Worm (Caenorhabditis elegans): ENCODE measurements around the gene Y53G8AL.1.
A peak's percentile ranks its signal among the peaks of the same experiment; 100 is the strongest.

The Y53G8AL.1 gene

DNA sequence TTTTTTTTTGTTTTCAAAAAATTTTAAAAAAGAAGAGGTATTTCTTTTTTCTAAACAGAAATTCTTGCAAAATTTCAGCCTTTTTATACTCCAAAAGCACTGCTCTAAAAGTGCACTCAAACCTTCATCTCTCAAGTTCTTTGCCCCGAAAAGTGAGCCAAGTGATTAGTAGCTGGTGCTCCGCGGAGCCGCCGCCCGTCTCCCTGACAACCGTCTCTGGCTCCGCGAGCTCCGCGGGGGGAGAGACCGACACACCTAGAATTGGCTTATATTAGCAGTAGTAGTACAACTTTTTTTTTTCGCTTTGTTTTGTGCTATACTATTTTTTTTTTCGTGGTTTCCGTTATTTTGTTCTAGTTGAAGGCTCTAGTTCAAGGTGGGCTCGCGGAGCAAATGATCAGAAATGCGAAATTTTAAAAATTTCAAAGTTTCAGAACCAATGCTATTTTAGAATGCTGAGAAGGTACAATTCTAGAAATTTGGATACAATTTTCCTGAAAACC, at the start of gene Y53G8AL.1:
Gene Y53G8AL.1, plus strand, starts transcription at position 453 of the 503 bp plus-strand sequence.
- TF ChIP-seq madf-2 (tag; optimal IDR thresholded peaks at IDR 0.05), result no peak
- peak; percentile 40 for TF ChIP-seq ceh-14 (tag; optimal IDR thresholded peaks at IDR 0.05)

DNA sequence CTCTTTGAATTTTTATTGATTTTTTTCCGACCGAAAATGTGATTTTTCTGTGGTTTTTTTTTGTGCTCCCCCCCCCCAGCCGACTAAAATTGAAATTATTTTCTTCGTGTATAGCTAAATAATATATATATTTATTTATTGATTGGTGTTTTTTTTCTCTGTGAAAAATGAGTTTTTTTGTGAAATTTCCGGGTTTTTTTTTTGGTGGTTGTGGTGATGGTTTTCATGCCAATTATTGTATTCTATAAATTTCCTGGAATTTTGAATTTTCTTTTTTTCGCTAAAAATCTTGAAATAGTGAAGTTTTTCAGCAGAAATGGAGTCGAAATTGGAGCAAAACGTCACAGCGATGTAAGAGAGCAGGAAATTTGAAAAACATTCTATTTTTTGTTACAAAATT, 49.5 kb upstream of the Y53G8AL.1 start, which contains the start of gene lmtr-5:
Gene lmtr-5, plus strand, starts transcription at position 301 of the 400 bp plus-strand sequence.
- TF ChIP-seq gmeb-2 (tag; optimal IDR thresholded peaks at IDR 0.05) (no peak), lim-6 (tag; optimal IDR thresholded peaks at IDR 0.05) (no peak), ceh-22 (tag; optimal IDR thresholded peaks at IDR 0.05) (no peak), rnt-1 (tag; optimal IDR thresholded peaks at IDR 0.05) (no peak), unc-42 (tag; optimal IDR thresholded peaks at IDR 0.05) (no peak), sox-4 (tag; optimal IDR thresholded peaks at IDR 0.05) (no peak), dve-1 (tag; optimal IDR thresholded peaks at IDR 0.05) (no peak), ceh-2 (tag; optimal IDR thresholded peaks at IDR 0.05) (no peak)

DNA sequence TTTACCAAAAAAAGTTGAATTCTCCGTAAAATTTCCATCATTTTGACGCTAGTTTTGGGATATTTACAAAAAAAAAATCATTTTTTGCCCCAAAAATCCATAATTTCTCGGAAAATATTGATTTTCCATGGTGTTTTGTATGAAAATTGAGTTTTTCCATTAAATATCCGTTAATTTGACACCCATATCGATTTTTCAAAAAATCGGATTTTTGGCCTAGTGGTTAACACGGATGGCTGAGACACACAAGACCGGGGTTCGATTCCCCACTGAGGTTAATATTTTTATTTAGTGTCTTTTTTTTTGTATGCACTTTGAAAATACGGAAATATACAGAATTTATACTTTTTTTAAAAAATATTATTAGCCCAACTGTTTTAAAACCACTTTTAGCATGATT, 47.7 kb upstream of the Y53G8AL.1 start:
- TF ChIP-seq syd-9 (tag; optimal IDR thresholded peaks at IDR 0.05) (no peak), ceh-19 (GFP tag; optimal IDR thresholded peaks at IDR 0.05) (no peak), pqm-1 (tag; optimal IDR thresholded peaks at IDR 0.05) (no peak), elt-2 (tag; optimal IDR thresholded peaks at IDR 0.05) (no peak), nfya-1 (tag; optimal IDR thresholded peaks at IDR 0.05) (no peak), madf-2 (tag; optimal IDR thresholded peaks at IDR 0.05) (no peak), lin-11 (tag; optimal IDR thresholded peaks at IDR 0.05) (no peak), gmeb-2 (tag; optimal IDR thresholded peaks at IDR 0.05) (no peak), ref-2 (tag; optimal IDR thresholded peaks at IDR 0.05) (no peak), pha-4 (tag; optimal IDR thresholded peaks at IDR 0.05) (no peak), ceh-14 (tag; optimal IDR thresholded peaks at IDR 0.05) (no peak), rnt-1 (tag; optimal IDR thresholded peaks at IDR 0.05) (no peak), ceh-45 (GFP tag; IDR thresholded peaks at IDR 0.05) (no peak), hlh-15 (tag; optimal IDR thresholded peaks at IDR 0.05) (no peak), npax-4 (tag; optimal IDR thresholded peaks at IDR 0.05) (no peak), ets-4 (tag; optimal IDR thresholded peaks at IDR 0.05) (no peak), ceh-18 (tag; optimal IDR thresholded peaks at IDR 0.05) (no peak), ceh-48 (tag; optimal IDR thresholded peaks at IDR 0.05) (no peak), ceh-34 (tag; optimal IDR thresholded peaks at IDR 0.05) (no peak)

DNA sequence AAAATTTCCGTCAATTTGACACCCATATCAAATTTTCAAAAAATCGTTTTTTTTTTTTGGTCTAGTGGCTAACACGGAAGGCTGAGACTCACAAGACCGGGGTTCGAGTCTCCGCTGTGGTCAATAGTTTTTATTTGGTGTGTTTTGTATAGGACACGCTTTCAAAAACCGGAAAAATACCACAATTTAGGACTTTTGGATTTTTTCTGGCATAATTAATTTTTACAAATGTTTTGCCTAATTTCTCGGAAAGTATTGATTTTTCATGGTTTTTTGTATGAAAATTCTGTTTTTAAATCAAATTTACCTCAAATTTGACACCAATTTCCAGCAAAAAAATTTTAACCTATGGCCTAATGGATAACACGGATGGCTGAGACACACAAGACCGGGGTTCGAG, 46.9 kb upstream of the Y53G8AL.1 start, which contains the start of gene mks-1:
Gene mks-1, plus strand, starts transcription at position 301 of the 400 bp plus-strand sequence.
- TF ChIP-seq ceh-2 (tag; optimal IDR thresholded peaks at IDR 0.05) (no peak), odd-2 (tag; optimal IDR thresholded peaks at IDR 0.05) (no peak), pat-9 (tag; optimal IDR thresholded peaks at IDR 0.05) (no peak), mec-3 (tag; optimal IDR thresholded peaks at IDR 0.05; ENCODE audit: borderline replicate concordance) (no peak), sox-4 (tag; optimal IDR thresholded peaks at IDR 0.05) (no peak), gmeb-2 (tag; optimal IDR thresholded peaks at IDR 0.05) (no peak), eyg-1 (tag; optimal IDR thresholded peaks at IDR 0.05) (no peak), ama-1 (optimal IDR thresholded peaks at IDR 0.05) (no peak), unc-55 (GFP tag; optimal IDR thresholded peaks at IDR 0.05) (no peak), ceh-30 (tag; optimal IDR thresholded peaks at IDR 0.05) (no peak), madf-2 (tag; optimal IDR thresholded peaks at IDR 0.05) (no peak), ets-4 (tag; optimal IDR thresholded peaks at IDR 0.05) (no peak), hlh-13 (GFP tag; optimal IDR thresholded peaks at IDR 0.05) (no peak), dve-1 (tag; optimal IDR thresholded peaks at IDR 0.05) (no peak), ceh-6 (GFP tag; optimal IDR thresholded peaks at IDR 0.05) (no peak), elt-4 (tag; optimal IDR thresholded peaks at IDR 0.05) (no peak)

DNA sequence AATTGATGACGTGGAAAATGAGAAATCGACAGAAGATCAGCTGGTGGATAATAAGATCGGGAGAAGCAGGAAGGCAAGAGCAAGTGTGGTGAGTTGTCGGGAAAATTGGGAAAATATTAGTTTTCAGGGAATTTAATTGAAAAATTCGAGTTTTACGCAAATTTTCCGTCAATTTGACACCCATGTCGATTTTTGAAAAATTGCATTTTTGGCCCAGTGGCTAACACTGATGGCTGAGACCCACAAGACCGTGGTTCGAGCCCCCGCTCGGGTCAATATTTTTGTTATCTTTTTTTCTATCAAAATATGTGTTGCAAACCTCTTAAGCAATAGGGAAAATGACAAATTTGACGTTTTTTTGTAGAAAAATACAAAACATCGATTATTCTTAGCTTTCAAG, 44.3 kb upstream of the Y53G8AL.1 start:
- TF ChIP-seq fax-1 (tag; optimal IDR thresholded peaks at IDR 0.05) (no peak), ceh-31 (tag; optimal IDR thresholded peaks at IDR 0.05) (no peak), elt-2 (tag; optimal IDR thresholded peaks at IDR 0.05) (no peak), hlh-15 (tag; optimal IDR thresholded peaks at IDR 0.05) (no peak), nfya-1 (tag; optimal IDR thresholded peaks at IDR 0.05) (no peak), pha-2 (tag; optimal IDR thresholded peaks at IDR 0.05) (no peak), madf-2 (tag; optimal IDR thresholded peaks at IDR 0.05) (no peak), hlh-6 (tag; optimal IDR thresholded peaks at IDR 0.05) (no peak), ceh-34 (tag; optimal IDR thresholded peaks at IDR 0.05) (no peak), mec-3 (tag; optimal IDR thresholded peaks at IDR 0.05; ENCODE audit: borderline replicate concordance) (no peak), nhr-232 (tag; optimal IDR thresholded peaks at IDR 0.05) (no peak), F13H6.1 (tag; optimal IDR thresholded peaks at IDR 0.05) (no peak), tbx-7 (tag; optimal IDR thresholded peaks at IDR 0.05) (no peak), K02D7.2 (tag; optimal IDR thresholded peaks at IDR 0.05) (no peak), pag-3 (tag; optimal IDR thresholded peaks at IDR 0.05; ENCODE audit: borderline replicate concordance) (no peak), unc-55 (GFP tag; optimal IDR thresholded peaks at IDR 0.05) (no peak), ttx-3 (tag; optimal IDR thresholded peaks at IDR 0.05) (no peak)

Measured in whole organism, late embryonic.